Fruit fly (Drosophila melanogaster) whole organism, adult: ENCODE results near the gene CG33500.
A peak's percentile ranks its signal among the peaks of the same experiment; 100 is the strongest.

Experiments used
- CG11617 ChIP-seq: fragments of 200-800 bp; sonication (Bioruptor generic); optimal IDR thresholded peaks from 2 replicates; lab custom pipeline; 2017; ENCODE audit warnings: mild to moderate bottlenecking, missing biosample characterization, missing genetic modification reagents, missing genetic modification characterization
- CG12768 ChIP-seq: fragments of 200-800 bp; sonication (Bioruptor generic); optimal IDR thresholded peaks from 2 replicates; lab custom pipeline; 2017; ENCODE audit warnings: missing biosample characterization, missing genetic modification characterization, mild to moderate bottlenecking, moderate library complexity, missing genetic modification reagents
- CG14711 ChIP-seq: fragments of 200-800 bp; sonication (Bioruptor generic); optimal IDR thresholded peaks from 2 replicates; lab custom pipeline; 2018; ENCODE audit warnings: missing biosample characterization, mild to moderate bottlenecking, missing genetic modification characterization, moderate library complexity
- CG1620 ChIP-seq: fragments of 200-800 bp; sonication (Bioruptor generic); optimal IDR thresholded peaks from 2 replicates; lab custom pipeline; 2016; ENCODE audit warnings: missing biosample characterization, missing genetic modification characterization
- CG33017 ChIP-seq: fragments of 200-800 bp; sonication (Bioruptor generic); optimal IDR thresholded peaks from 2 replicates; lab custom pipeline; 2018; ENCODE audit warnings: missing biosample characterization, mild to moderate bottlenecking, missing genetic modification characterization, moderate library complexity
- CG5204 ChIP-seq: fragments of 200-800 bp; sonication (Bioruptor generic); optimal IDR thresholded peaks from 2 replicates; lab custom pipeline; 2016; ENCODE audit warnings: missing biosample characterization, missing genetic modification characterization
- CG7045 ChIP-seq: fragments of 200-800 bp; sonication (Bioruptor generic); optimal IDR thresholded peaks from 2 replicates; lab custom pipeline; 2017; ENCODE audit warnings: missing biosample characterization, mild to moderate bottlenecking, missing genetic modification characterization
- CG7101 ChIP-seq: fragments of 200-800 bp; sonication (Bioruptor generic); optimal IDR thresholded peaks from 2 replicates; lab custom pipeline; 2018; ENCODE audit warnings: missing biosample characterization, mild to moderate bottlenecking, missing genetic modification characterization, moderate library complexity
- Clk ChIP-seq: fragments of 200-800 bp; sonication (Bioruptor generic); optimal IDR thresholded peaks from 2 replicates; lab custom pipeline; 2017; ENCODE audit warnings: missing biosample characterization, missing genetic modification characterization
- Crg-1 ChIP-seq: fragments of 200-800 bp; sonication (Bioruptor generic); optimal IDR thresholded peaks from 2 replicates; lab custom pipeline; 2016; ENCODE audit warnings: missing biosample characterization, missing genetic modification characterization
- Hr96 ChIP-seq: fragments of 200-800 bp; sonication (Bioruptor generic); optimal IDR thresholded peaks from 2 replicates; lab custom pipeline; 2016; ENCODE audit warnings: missing biosample characterization, missing genetic modification characterization
- Mnt ChIP-seq: fragments of 200-800 bp; sonication (Bioruptor generic); optimal IDR thresholded peaks from 2 replicates; lab custom pipeline; 2016; ENCODE audit warnings: missing biosample characterization, mild to moderate bottlenecking, missing genetic modification characterization
- bab1 ChIP-seq: fragments of 200-800 bp; sonication (Bioruptor generic); optimal IDR thresholded peaks from 3 replicates; lab custom pipeline; 2019; ENCODE audit warnings: missing biosample characterization, mild to moderate bottlenecking, missing genetic modification characterization, moderate library complexity
- cic ChIP-seq: fragments of 200-800 bp; sonication (Bioruptor generic); optimal IDR thresholded peaks from 2 replicates; lab custom pipeline; 2017; ENCODE audit warnings: missing biosample characterization, mild to moderate bottlenecking, missing genetic modification characterization, moderate library complexity
- cnc ChIP-seq, 2 experiments: fragments of >200 bp; optimal IDR thresholded peaks; 2 replicates each; lab custom pipeline; 2017
- kay ChIP-seq: fragments of 200-800 bp; sonication (Bioruptor generic); peaks from one replicate; lab custom pipeline; 2016; ENCODE audit warnings: missing biosample characterization, missing genetic modification characterization, borderline replicate concordance
- ovo ChIP-seq: fragments of 200-800 bp; sonication (Bioruptor generic); optimal IDR thresholded peaks from 2 replicates; lab custom pipeline; 2016; ENCODE audit warnings: missing biosample characterization, missing genetic modification characterization
- pad ChIP-seq: fragments of 200-800 bp; sonication (Bioruptor generic); optimal IDR thresholded peaks from 3 replicates; lab custom pipeline; 2017; ENCODE audit warnings: missing biosample characterization, missing genetic modification characterization, mild to moderate bottlenecking, moderate library complexity, missing genetic modification reagents
- tj ChIP-seq: fragments of 200-800 bp; sonication (Bioruptor generic); optimal IDR thresholded peaks from 3 replicates; lab custom pipeline; 2017; ENCODE audit warnings: missing biosample characterization, mild to moderate bottlenecking, missing genetic modification characterization, moderate library complexity
- toe ChIP-seq: fragments of 200-800 bp; sonication (Bioruptor generic); optimal IDR thresholded peaks from 2 replicates; lab custom pipeline; 2016; ENCODE audit warnings: missing biosample characterization, missing genetic modification characterization

CG33500 gene

DNA sequence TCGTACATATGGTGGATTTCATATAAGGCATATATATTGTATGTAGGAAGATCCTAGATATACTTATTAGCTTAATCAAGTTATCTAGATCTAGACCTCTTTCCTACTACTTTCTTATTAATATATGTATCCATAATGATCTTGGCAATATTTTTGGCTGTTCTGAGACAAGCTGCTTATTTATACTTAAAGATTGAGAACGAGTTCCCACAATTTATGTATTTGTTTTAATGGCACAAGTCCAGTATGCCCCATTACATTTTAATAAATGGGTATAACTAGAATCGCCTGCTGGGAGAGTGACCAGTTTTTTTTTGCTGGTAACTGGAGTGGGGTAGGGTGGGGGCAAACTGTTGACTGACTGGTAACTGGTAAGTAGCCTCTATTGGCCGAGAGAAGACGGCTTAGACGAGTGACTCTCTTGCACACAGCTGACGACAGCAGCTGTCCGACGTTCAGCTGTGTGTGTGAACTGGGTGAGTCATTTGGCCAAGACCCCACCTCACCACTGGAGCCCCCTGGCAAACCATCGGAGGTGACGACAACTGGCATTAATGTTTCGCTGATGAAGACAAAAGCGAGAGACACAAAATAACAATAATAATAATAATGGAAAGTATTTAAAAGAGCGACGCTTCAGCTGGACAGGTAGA, 28.5 kb downstream of the CG33500 start:
- TF ChIP-seq tj (GFP tag; lab: Kevin White, UChicago) (peak; percentile 81), kay (peak; percentile 89), CG33017 (tag; lab: Kevin White, UChicago) (no peak)

DNA sequence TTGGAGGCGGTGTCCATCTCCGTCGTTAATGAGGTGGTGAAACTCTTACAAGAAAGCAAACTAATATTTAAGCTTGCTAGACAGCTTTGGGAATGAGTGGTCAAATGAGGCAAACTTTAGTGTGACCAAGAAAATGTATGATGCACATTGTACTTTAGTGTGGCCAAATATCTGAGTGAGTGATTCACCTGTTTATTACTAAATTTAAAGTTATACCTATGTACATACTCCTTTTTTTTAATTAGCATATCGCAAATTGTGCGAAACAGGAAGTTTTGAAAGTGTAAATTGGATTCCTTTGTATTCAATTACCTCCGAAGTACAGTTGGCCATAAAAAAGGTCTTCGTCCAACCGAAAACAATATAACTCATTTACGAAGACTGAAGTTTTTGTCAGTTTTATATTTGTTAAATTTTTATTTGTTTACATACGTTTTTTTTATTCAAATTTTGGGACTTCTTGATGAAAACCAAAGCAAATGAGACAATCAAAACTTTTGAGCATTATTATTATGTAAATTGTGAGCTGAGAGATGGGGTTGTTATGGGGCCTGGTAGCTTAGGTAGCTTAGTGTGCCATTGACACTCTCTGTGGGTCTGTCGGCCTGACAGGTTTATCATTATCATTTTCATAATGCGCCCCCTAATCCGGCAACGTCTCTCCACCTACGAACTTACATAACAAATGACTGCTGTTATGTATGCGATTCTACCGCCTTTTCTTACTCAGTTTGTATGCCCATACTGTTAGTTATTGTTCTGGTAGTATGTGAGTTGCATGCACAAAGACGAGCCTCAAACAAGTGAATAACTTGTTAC, 31.3 kb downstream of the CG33500 start:
- TF ChIP-seq CG11617 (GFP tag; lab: Kevin White, UChicago) (no peak), Hr96 (GFP tag; lab: Kevin White, UChicago) (no peak), Crg-1 (no peak), cnc (optimal IDR thresholded peaks at IDR 0.05; lab: Kevin White, UChicago) (no peak), cic (no peak), bab1 (GFP tag; lab: Kevin White, UChicago) (no peak), CG14711 (tag; lab: Kevin White, UChicago) (no peak), CG12768 (GFP tag; lab: Kevin White, UChicago) (no peak), tj (GFP tag; lab: Kevin White, UChicago) (no peak), CG7101 (tag; lab: Kevin White, UChicago) (no peak), Mnt (GFP tag; lab: Kevin White, UChicago) (no peak), CG33017 (tag; lab: Kevin White, UChicago) (no peak), kay (no peak), CG5204 (GFP tag; lab: Kevin White, UChicago) (no peak), Clk (GFP tag; lab: Kevin White, UChicago) (no peak)

DNA sequence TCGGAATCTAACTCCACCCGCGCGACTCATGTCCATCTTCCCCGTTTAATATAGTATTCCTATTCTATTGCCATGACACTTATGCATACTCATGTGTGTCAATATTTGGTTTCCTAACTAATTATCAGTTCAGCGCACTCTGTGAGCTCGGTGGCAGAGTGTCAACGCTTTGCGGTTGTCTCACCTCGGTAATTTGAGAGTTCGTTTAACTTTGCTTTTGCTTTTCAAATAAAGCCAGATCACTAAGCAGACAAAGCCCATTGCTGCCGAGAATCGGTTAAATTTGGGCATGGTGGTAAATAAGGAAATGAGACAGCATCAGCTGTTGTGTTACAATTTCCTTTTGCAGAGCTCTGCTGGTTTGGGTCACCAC, 31.9 kb downstream of the CG33500 start:
- TF ChIP-seq CG1620 (GFP tag; lab: Kevin White, UChicago) (no peak), CG11617 (GFP tag; lab: Kevin White, UChicago) (no peak), ovo (GFP tag; lab: Kevin White, UChicago) (no peak), CG14711 (tag; lab: Kevin White, UChicago) (no peak), CG7045 (no peak), pad (no peak), CG7101 (tag; lab: Kevin White, UChicago) (peak; percentile 26), Hr96 (GFP tag; lab: Kevin White, UChicago) (no peak), cnc (optimal IDR thresholded peaks at IDR 0.05; lab: Kevin White, UChicago) (no peak), CG5204 (GFP tag; lab: Kevin White, UChicago) (no peak), bab1 (GFP tag; lab: Kevin White, UChicago) (no peak), toe (GFP tag; lab: Kevin White, UChicago) (no peak), tj (GFP tag; lab: Kevin White, UChicago) (no peak), cic (peak; percentile 6), CG12768 (GFP tag; lab: Kevin White, UChicago) (no peak), Crg-1 (peak; percentile 42), kay (no peak), Mnt (GFP tag; lab: Kevin White, UChicago) (no peak), CG33017 (tag; lab: Kevin White, UChicago) (no peak), Clk (GFP tag; lab: Kevin White, UChicago) (no peak)

dm6 chr3L:11542437-11542836, 34.0 kb downstream of the CG33500 start:
- TF ChIP-seq tj (GFP tag; lab: Kevin White, UChicago) (peak; percentile 1), CG1620 (GFP tag; lab: Kevin White, UChicago) (no peak), kay (no peak), Mnt (GFP tag; lab: Kevin White, UChicago) (no peak)

- no peak for TF ChIP-seq cnc (optimal IDR thresholded peaks at IDR 0.05; lab: Kevin White, UChicago)
Observed at dm6 chr3L:11542948-11543347, 34.5 kb downstream of the CG33500 start.

DNA sequence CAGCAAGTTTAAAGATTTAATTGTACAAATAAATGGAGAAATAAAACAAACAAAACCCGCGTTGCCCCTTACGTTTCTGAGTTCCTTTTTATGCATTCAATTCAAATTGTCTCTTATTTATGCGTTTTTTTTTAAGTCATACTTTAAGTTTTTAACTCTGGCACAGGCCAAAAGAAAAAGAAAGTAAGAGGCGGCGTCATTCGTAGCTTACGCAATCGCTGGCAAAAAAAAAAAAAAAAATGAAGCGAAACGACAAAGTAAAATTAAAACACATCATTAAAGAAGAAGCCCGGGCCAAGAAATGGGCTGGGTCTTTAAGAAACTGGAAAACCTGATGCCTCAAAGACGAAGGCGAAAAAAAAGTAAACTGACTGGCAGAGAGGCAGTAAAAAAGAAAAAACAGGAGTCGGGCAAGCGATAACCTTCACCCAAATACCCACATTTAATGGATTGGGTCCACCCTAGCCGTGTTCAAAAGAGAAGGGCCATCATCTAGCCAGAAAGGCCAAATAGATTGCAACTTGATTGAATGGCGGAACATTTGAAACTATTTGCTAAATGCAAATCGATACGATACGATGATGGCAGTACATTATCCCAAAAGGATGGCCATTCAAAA, 35.4 kb downstream of the CG33500 start:
- TF ChIP-seq Clk (GFP tag; lab: Kevin White, UChicago) (no peak), kay (peak; percentile 72)
